Worm (Caenorhabditis elegans): Measurements from ENCODE around the gene cutl-12.

DNA sequence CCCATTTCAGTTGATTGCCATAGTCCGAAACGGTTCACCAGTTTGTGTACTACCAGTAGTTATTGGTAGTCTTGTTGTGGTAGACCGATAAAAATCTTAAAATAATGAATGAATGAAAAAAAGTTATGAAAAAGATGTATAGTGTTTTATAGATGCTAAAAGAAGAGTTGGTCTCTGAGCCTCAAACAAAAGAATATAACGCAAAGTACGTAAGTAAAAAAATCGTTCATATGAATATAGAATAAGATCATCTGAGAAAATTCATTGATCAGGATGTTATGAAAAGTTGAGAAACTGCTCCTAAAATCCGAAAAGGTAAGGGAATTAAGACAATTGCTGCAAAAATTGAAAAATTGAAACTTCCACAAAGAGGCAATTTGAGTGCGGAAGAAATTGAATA is 16.8 kb downstream of the cutl-12 start, which contains the start of gene chhy-1:
- TF ChIP-seq F23B12.7 (tag; optimal IDR thresholded peaks at IDR 0.05; ENCODE audit: insufficient read depth) (no peak), F57A8.1 (GFP tag; optimal IDR thresholded peaks at IDR 0.05) (no peak), lag-1 (GFP tag; IDR thresholded peaks at IDR 0.05) (no peak), ztf-22 (GFP tag; optimal IDR thresholded peaks at IDR 0.05) (no peak), C17E4.6 (GFP tag; IDR thresholded peaks at IDR 0.05) (no peak), cebp-1 (GFP tag; IDR thresholded peaks at IDR 0.05) (no peak), cebp-1 (tag; optimal IDR thresholded peaks at IDR 0.05) (no peak), ama-1 (optimal IDR thresholded peaks at IDR 0.05) (no peak), ama-1 (GFP tag; optimal IDR thresholded peaks at IDR 0.05) (no peak)

Data from whole organism, young adult.